Worm (Caenorhabditis elegans) whole organism, late embryonic: ENCODE measurements around the gene F43C11.4.

ENCODE experiments used
- Y22D7AL.16 ChIP-seq: sonication (generic microtip); optimal IDR thresholded peaks from 2 replicates; lab custom pipeline; 2016; ENCODE audit warnings: missing genetic modification characterization, missing compliant biosample characterization
- ceh-31 ChIP-seq: sonication (generic microtip); optimal IDR thresholded peaks from 2 replicates; lab custom pipeline; 2016; ENCODE audit warnings: missing genetic modification characterization, missing compliant biosample characterization
- dve-1 ChIP-seq: sonication (generic microtip); optimal IDR thresholded peaks from 2 replicates; lab custom pipeline; 2017; ENCODE audit warnings: antibody characterized with exemption, mild to moderate bottlenecking, missing genetic modification characterization, missing compliant biosample characterization
- elt-2 ChIP-seq: sonication (generic microtip); optimal IDR thresholded peaks from 2 replicates; lab custom pipeline; 2016; ENCODE audit warnings: missing genetic modification reagents, missing genetic modification characterization, missing compliant biosample characterization
- fkh-10 ChIP-seq: fragments of 150-350 bp; optimal IDR thresholded peaks from 2 replicates; lab custom pipeline; 2014; ENCODE audit warnings: missing biosample characterization, missing genetic modification reagents, missing genetic modification characterization
- lin-11 ChIP-seq: fragments of 200-800 bp; sonication (Bioruptor generic); optimal IDR thresholded peaks from 2 replicates; lab custom pipeline; 2018; ENCODE audit warnings: mild to moderate bottlenecking, missing genetic modification characterization, missing compliant biosample characterization
- mec-3 ChIP-seq: sonication (generic microtip); optimal IDR thresholded peaks from 2 replicates; lab custom pipeline; 2016; ENCODE audit warnings: borderline replicate concordance, missing genetic modification characterization, missing compliant biosample characterization
- pax-1 ChIP-seq: fragments of 150-350 bp; optimal IDR thresholded peaks from 2 replicates; lab custom pipeline; 2014; ENCODE audit warnings: missing biosample characterization, missing genetic modification characterization
- pha-4 ChIP-seq: fragments of 150-350 bp; optimal IDR thresholded peaks from 2 replicates; lab custom pipeline; 2018; ENCODE audit warnings: missing biosample characterization, missing genetic modification reagents, missing genetic modification characterization
- ttx-3 ChIP-seq: sonication (generic microtip); optimal IDR thresholded peaks from 2 replicates; lab custom pipeline; 2016; ENCODE audit warnings: missing genetic modification reagents, missing genetic modification characterization, missing compliant biosample characterization

DNA sequence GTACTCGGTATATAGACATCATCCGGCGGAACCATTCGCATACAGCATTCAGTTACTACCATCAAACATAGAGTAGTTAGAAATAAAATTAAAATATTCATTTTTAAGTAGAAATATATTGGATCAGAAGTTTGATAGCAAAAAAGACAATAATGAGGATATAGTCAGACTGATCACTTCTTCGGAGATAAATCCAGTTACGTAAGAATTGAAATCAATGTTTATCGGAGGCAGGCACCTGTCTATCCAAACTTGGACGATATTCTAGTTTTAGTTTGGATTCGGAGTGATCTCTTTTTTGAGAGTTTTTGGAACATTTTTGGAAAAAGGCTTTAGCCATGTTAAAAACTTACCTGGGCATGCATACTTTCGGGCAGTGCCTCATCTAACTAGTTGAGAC, 36.6 kb downstream of the F43C11.4 start, which contains the start of gene F16G10.8:
- TF ChIP-seq pax-1 (no peak), mec-3 (tag; lab: Kevin White, UChicago) (no peak), dve-1 (no peak), ttx-3 (tag; lab: Kevin White, UChicago) (no peak), pha-4 (tag; lab: Kevin White, UChicago) (no peak), elt-2 (tag; lab: Kevin White, UChicago) (no peak), ceh-31 (tag; lab: Kevin White, UChicago) (no peak), fkh-10 (GFP tag; lab: Kevin White, UChicago) (no peak), lin-11 (no peak), Y22D7AL.16 (tag; lab: Kevin White, UChicago) (no peak)
